Worm (Caenorhabditis elegans): ENCODE data around the gene istr-1.
A peak's percentile ranks its signal among the peaks of the same experiment; 100 is the strongest.

istr-1 gene

DNA sequence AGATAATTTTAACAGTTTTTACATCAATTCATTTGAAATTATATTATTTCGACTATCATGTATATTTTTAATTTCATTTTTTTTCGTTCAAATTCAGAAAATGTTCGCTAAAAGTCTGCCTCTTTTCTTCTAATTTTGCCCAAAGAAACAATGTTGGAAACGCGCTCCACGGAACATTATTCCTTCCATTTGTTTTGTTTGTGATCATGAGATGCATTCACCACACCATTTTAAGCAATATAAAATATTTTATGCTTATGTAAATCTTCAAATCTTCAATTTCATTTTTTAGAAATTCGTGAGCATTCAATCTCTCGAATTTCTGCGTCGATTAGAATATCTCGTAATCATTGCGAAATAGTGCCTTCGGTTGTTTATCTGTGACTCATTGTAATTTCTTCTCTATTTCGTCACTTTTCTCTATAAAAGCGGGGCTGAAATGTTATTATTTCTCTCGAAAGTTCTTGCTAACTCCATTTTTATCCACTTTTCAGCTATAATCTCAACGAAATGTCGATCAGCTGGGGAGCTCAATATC, at the start of gene istr-1:
Gene istr-1, plus strand, starts transcription at position 495 of the 538 bp plus-strand sequence.
- TF ChIP-seq snpc-4 (tag; optimal IDR thresholded peaks at IDR 0.05) (no peak), unc-120 (tag; optimal IDR thresholded peaks at IDR 0.05; ENCODE audit: poor library complexity, severe bottlenecking) (peak; percentile 73)

DNA sequence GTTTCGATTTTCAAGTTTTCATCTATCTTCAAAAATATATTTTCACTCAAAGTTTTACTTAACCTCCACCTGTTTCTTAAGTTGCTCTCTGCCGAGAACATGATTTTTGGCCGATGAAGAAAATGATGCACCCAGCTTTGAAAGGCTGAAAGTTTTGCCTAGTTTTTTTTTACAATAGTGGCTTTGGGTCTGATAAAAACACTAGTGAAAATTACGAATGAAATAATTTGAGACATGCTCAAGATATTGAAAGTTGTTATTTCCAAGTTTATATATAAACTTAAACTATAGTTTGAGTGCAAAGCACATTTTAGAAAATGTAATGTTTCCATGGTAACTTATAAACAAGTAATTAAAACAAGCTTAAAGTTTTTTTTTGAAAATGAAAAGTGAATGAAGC, 48.4 kb upstream of the istr-1 start, which contains the start of gene gpa-9:
Gene gpa-9, minus strand, starts transcription at position 101 of the 400 bp plus-strand sequence.
- TF ChIP-seq lin-32 (GFP tag; optimal IDR thresholded peaks at IDR 0.05) (no peak), M03D4.4 (tag; optimal IDR thresholded peaks at IDR 0.05) (no peak), sem-2 (GFP tag; optimal IDR thresholded peaks at IDR 0.05) (no peak), hlh-1 (tag; optimal IDR thresholded peaks at IDR 0.05) (no peak), mep-1 (tag; optimal IDR thresholded peaks at IDR 0.05) (no peak), ztf-11 (tag; optimal IDR thresholded peaks at IDR 0.05) (no peak), pha-4 (tag; optimal IDR thresholded peaks at IDR 0.05) (no peak), lsy-2 (tag; optimal IDR thresholded peaks at IDR 0.05) (no peak), bed-3 (GFP tag; optimal IDR thresholded peaks at IDR 0.05) (no peak), lin-13 (tag; optimal IDR thresholded peaks at IDR 0.05) (no peak), unc-120 (tag; optimal IDR thresholded peaks at IDR 0.05; ENCODE audit: poor library complexity, severe bottlenecking) (no peak), zip-8 (tag; optimal IDR thresholded peaks at IDR 0.05) (no peak), nhr-28 (tag; optimal IDR thresholded peaks at IDR 0.05) (no peak), blmp-1 (tag; optimal IDR thresholded peaks at IDR 0.05) (no peak), unc-62 (GFP tag; optimal IDR thresholded peaks at IDR 0.05) (no peak), unc-39 (tag; optimal IDR thresholded peaks at IDR 0.05) (no peak), tbx-8 (GFP tag; optimal IDR thresholded peaks at IDR 0.05) (no peak), cnd-1 (tag; optimal IDR thresholded peaks at IDR 0.05) (no peak), ceh-43 (GFP tag; optimal IDR thresholded peaks at IDR 0.05) (no peak)

DNA sequence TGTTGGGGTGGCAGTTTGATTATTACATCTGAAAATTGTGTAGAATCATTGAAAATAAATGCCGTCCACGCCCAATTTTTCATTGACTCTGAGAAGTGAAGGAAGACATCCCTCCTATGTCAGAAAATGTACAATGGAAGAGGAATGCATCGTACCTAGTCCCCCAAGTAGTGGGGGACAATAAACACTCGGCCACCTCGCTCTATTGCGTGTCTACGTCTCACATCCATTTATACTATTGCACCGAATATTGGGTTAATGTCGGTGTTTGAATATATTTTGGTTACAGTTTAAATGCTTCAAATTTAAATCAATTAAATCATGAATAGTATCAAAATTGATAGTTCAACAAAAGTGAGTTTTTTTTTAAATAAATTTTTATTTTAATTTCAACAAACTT, 48.0 kb upstream of the istr-1 start, which contains the start of gene lin-25:
Gene lin-25, plus strand, starts transcription at position 290 of the 400 bp plus-strand sequence.
- TF ChIP-seq ham-2 (GFP tag; optimal IDR thresholded peaks at IDR 0.05) (no peak), drap-1 (GFP tag; optimal IDR thresholded peaks at IDR 0.05) (no peak), mep-1 (tag; optimal IDR thresholded peaks at IDR 0.05) (peak; percentile 43), ces-1 (GFP tag; optimal IDR thresholded peaks at IDR 0.05) (peak; percentile 64), lsy-2 (tag; optimal IDR thresholded peaks at IDR 0.05) (peak; percentile 1), pha-4 (tag; optimal IDR thresholded peaks at IDR 0.05) (peak; percentile 44), hlh-1 (tag; optimal IDR thresholded peaks at IDR 0.05) (peak; percentile 11)

DNA sequence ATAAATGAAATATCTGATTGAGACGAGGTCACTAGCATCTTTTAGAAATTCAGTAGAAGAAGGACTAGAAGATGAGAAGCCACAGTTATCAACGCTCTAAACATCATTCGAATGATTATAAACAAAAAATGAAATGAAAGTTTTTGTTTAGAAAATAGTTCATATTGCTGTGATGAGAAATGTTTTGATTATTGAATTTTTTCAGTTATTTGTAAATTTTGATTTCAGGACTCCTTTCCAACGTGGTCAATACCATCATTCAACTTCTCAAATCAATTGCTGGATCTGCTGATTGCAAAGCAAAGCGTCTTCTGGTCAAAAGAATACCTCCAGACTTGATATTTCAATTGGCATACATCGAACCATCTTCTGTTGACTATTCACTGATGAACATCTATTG, 39.5 kb upstream of the istr-1 start, which contains the start of gene W05B10.6:
Gene W05B10.6, minus strand, starts transcription at position 101 of the 400 bp plus-strand sequence.
- TF ChIP-seq nhr-28 (tag; optimal IDR thresholded peaks at IDR 0.05): no peak
- TF ChIP-seq mab-5 (tag; optimal IDR thresholded peaks at IDR 0.05): no peak
- TF ChIP-seq ceh-39 (tag; optimal IDR thresholded peaks at IDR 0.05): no peak
- TF ChIP-seq sptf-1 (tag; optimal IDR thresholded peaks at IDR 0.05): no peak
- TF ChIP-seq nhr-2 (tag; optimal IDR thresholded peaks at IDR 0.05): no peak
- TF ChIP-seq ceh-83 (GFP tag; optimal IDR thresholded peaks at IDR 0.05): no peak
- TF ChIP-seq ceh-43 (GFP tag; optimal IDR thresholded peaks at IDR 0.05): no peak
- TF ChIP-seq blmp-1 (tag; optimal IDR thresholded peaks at IDR 0.05): no peak
- no peak for TF ChIP-seq lin-13 (tag; optimal IDR thresholded peaks at IDR 0.05)
- no peak for TF ChIP-seq nhr-12 (tag; optimal IDR thresholded peaks at IDR 0.05)
- no peak for TF ChIP-seq cnd-1 (tag; optimal IDR thresholded peaks at IDR 0.05)
- TF ChIP-seq unc-120 (tag; optimal IDR thresholded peaks at IDR 0.05; ENCODE audit: poor library complexity, severe bottlenecking): no peak
- no peak for TF ChIP-seq ztf-11 (tag; optimal IDR thresholded peaks at IDR 0.05)
- TF ChIP-seq flh-1 (GFP tag; optimal IDR thresholded peaks at IDR 0.05): no peak

DNA sequence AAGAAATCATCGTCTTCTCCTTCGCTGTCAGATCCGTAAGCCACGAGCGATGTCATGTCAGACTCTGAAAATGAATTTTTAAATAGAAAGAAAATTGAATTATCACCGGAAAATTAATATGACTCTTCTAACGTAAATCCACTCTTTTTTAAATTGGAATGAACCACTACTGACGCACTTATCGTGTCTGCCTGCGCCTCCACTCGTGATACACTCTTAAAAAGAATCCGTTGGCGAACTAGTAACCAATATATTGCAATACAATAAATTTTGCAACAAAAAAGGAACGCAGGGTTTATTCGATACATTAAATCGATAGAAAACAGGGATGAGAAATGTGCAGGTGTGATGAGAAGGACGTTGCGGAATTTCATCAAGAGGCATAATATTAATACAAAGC, 38.2 kb upstream of the istr-1 start, which contains the start of gene ccch-3:
Gene ccch-3, minus strand, starts transcription at position 262 of the 400 bp plus-strand sequence.
- TF ChIP-seq ces-1 (GFP tag; optimal IDR thresholded peaks at IDR 0.05): peak; percentile 74
- no peak for TF ChIP-seq elt-1 (tag; optimal IDR thresholded peaks at IDR 0.05; ENCODE audit: borderline replicate concordance, insufficient read depth)
